Worm (Caenorhabditis elegans): ENCODE results near the gene C23G10.1.

The C23G10.1 gene

DNA sequence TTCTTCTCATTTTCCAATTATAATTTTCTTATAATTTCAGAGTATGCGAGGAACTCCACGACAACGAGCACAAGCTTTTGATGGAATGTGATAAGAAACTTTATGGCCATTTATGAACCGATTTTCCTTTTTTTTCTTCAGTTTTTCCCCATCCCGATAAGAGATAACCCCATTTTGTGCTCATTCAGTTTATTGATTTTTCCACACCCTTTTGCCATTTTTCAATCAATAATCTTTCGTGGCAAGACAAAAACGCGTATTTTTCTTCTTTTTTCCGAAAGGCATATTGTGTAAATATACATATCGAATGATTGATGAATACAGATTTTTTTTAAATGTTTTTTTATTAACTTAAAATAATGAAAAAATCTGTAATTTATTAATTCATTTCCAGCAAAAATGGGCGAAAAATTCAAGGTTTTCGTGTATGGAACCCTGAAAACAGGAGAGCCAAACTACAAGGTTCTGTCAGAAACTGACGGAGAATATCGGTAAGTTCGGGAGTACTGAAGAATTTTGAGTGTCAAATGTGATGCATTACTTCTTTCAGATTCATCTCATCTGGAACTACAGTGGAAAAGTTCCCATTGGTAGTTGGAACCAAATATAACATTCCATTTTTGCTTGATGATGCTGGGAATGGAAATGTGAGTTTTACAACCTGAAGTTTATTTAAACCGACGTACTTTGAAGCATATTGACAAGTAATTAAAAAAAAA is 44.7 kb upstream of the C23G10.1 start, which contains the start of gene F42A10.9 (continued):
- TF ChIP-seq mxl-3 (GFP tag; optimal IDR thresholded peaks at IDR 0.05), result peak; percentile 20
- no peak for TF ChIP-seq unc-130 (GFP tag; optimal IDR thresholded peaks at IDR 0.05)
- TF ChIP-seq ama-1 (optimal IDR thresholded peaks at IDR 0.05), result peak; percentile 88
- TF ChIP-seq ceh-44 (GFP tag; IDR thresholded peaks at IDR 0.05), result no peak
- no peak for TF ChIP-seq F10B5.3 (tag; optimal IDR thresholded peaks at IDR 0.05)
- TF ChIP-seq hlh-11 (tag; optimal IDR thresholded peaks at IDR 0.05), result no peak
- 0 out of 2 replicates have a peak, but pooled peaks have one; percentile 26 for TF ChIP-seq arid-1 (GFP tag; conservative IDR thresholded peaks at IDR 0.05)
- no peak for TF ChIP-seq pha-4 (GFP tag; IDR thresholded peaks at IDR 0.05)
- no peak for TF ChIP-seq pha-4 (tag; optimal IDR thresholded peaks at IDR 0.05)
- TF ChIP-seq skn-1 (tag; optimal IDR thresholded peaks at IDR 0.05), result no peak
- peak; percentile 47; the same call in 1 of the 2 replicates for TF ChIP-seq php-3 (GFP tag; IDR thresholded peaks at IDR 0.05)
- TF ChIP-seq nhr-11 (tag; optimal IDR thresholded peaks at IDR 0.05), result no peak
- no peak for TF ChIP-seq snpc-4 (tag; optimal IDR thresholded peaks at IDR 0.05)
- TF ChIP-seq ceh-82 (tag; optimal IDR thresholded peaks at IDR 0.05), result no peak
- TF ChIP-seq unc-62 (GFP tag; optimal IDR thresholded peaks at IDR 0.05 in 1 of 2), result no peak
- TF ChIP-seq unc-62 (tag; optimal IDR thresholded peaks at IDR 0.05), result no peak

DNA sequence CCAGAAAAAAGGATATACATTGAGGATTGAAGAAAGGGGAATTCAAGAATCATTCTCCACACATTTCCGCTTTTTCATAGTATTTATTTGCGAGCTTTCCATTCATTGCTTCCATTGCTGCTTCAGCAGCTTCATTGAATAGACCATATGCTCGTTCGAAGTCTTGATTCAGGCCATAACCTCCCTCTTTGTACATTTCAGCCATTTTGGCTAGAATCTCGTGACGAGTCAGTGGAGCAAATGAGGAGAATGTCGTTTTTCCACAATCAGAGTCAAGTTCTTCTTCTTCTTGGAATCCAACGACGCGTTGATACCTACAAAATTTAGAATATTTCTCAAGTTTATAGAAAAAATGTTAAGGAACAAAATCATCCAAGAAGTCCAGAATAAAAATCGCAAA is 43.8 kb upstream of the C23G10.1 start:
- no peak for TF ChIP-seq ceh-20 (GFP tag; IDR thresholded peaks at IDR 0.05)
- no peak for TF ChIP-seq mdl-1 (tag; optimal IDR thresholded peaks at IDR 0.05)
- no peak for TF ChIP-seq snpc-1.2 (GFP tag; IDR thresholded peaks at IDR 0.05)
- TF ChIP-seq sdz-12 (GFP tag; optimal IDR thresholded peaks at IDR 0.05), result peak; percentile 51
- no peak for TF ChIP-seq Y105C5A.15 (GFP tag; IDR thresholded peaks at IDR 0.05)
- TF ChIP-seq lim-7 (GFP tag; IDR thresholded peaks at IDR 0.05), result no peak
- no peak for TF ChIP-seq ztf-7 (tag; optimal IDR thresholded peaks at IDR 0.05)
- peak; percentile 19 for TF ChIP-seq aha-1 (tag)
- TF ChIP-seq arid-1 (GFP tag; conservative IDR thresholded peaks at IDR 0.05), result 0 out of 2 replicates have a peak, but pooled peaks have one; percentile 38
- no peak for TF ChIP-seq dmd-8 (GFP tag; IDR thresholded peaks at IDR 0.05)
- no peak for TF ChIP-seq zip-11 (GFP tag; IDR thresholded peaks at IDR 0.05)
- no peak for TF ChIP-seq F49E8.2 (tag; optimal IDR thresholded peaks at IDR 0.05; ENCODE audit: borderline replicate concordance)
- TF ChIP-seq madf-5 (GFP tag; IDR thresholded peaks at IDR 0.05), result no peak
- peak; percentile 63; the same call in 1 of the 2 replicates for TF ChIP-seq Y75B8A.6 (GFP tag; IDR thresholded peaks at IDR 0.05)
- no peak for TF ChIP-seq ama-1 (optimal IDR thresholded peaks at IDR 0.05)
- TF ChIP-seq lin-38 (GFP tag; IDR thresholded peaks at IDR 0.05), result no peak
- no peak for TF ChIP-seq lin-15B (tag; optimal IDR thresholded peaks at IDR 0.05)
- no peak for TF ChIP-seq tag-97 (GFP tag; IDR thresholded peaks at IDR 0.05)
- TF ChIP-seq lin-1 (GFP tag; IDR thresholded peaks at IDR 0.05), result no peak
- no peak for TF ChIP-seq F26F4.8 (GFP tag; conservative IDR thresholded peaks at IDR 0.05)

ce11 chrIII:6166634-6167033 is 42.5 kb upstream of the C23G10.1 start:
- TF ChIP-seq aha-1 (tag) (peak; percentile 92), skn-1 (tag; optimal IDR thresholded peaks at IDR 0.05) (no peak), unc-62 (GFP tag; optimal IDR thresholded peaks at IDR 0.05 in 1 of 2) (peak in 1 of 2 experiments; percentile 63), unc-62 (tag; optimal IDR thresholded peaks at IDR 0.05) (no peak)

- TF ChIP-seq nhr-11 (tag; optimal IDR thresholded peaks at IDR 0.05), result peak; percentile 20
- no peak for TF ChIP-seq pqm-1 (tag; optimal IDR thresholded peaks at IDR 0.05)
- TF ChIP-seq hif-1 (tag; optimal IDR thresholded peaks at IDR 0.05), result peak; percentile 56 to 97
- TF ChIP-seq dmd-6 (GFP tag; IDR thresholded peaks at IDR 0.05), result peak; percentile 33; the same call in 1 of the 2 replicates
- peak; percentile 42 for TF ChIP-seq nhr-28 (tag; optimal IDR thresholded peaks at IDR 0.05)
- TF ChIP-seq ama-1 (optimal IDR thresholded peaks at IDR 0.05), result peak; percentile 6
- TF ChIP-seq madf-5 (GFP tag; IDR thresholded peaks at IDR 0.05), result no peak
- TF ChIP-seq ceh-82 (tag; optimal IDR thresholded peaks at IDR 0.05), result no peak
- TF ChIP-seq aha-1 (tag), result peak; percentile 94
- TF ChIP-seq lsy-2 (tag; optimal IDR thresholded peaks at IDR 0.05), result peak in 1 of 2 experiments; percentile 34
- peak; percentile 53 for TF ChIP-seq nhr-77 (tag; optimal IDR thresholded peaks at IDR 0.05)
- TF ChIP-seq mdl-1 (tag; optimal IDR thresholded peaks at IDR 0.05), result peak in 1 of 2 experiments; percentile 37
- TF ChIP-seq mdt-29 (GFP tag; IDR thresholded peaks at IDR 0.05), result 0 out of 2 replicates have a peak, but pooled peaks have one; percentile 22
- no peak for TF ChIP-seq nhr-6 (tag; optimal IDR thresholded peaks at IDR 0.05)
- TF ChIP-seq dve-1 (tag; optimal IDR thresholded peaks at IDR 0.05; ENCODE audit: insufficient read depth), result peak; percentile 82
- TF ChIP-seq daf-16 (GFP tag; optimal IDR thresholded peaks at IDR 0.05), result no peak
- peak; percentile 91 for TF ChIP-seq daf-16 (tag; optimal IDR thresholded peaks at IDR 0.05)
- TF ChIP-seq hlh-11 (tag; optimal IDR thresholded peaks at IDR 0.05), result peak; percentile 79
Measured at ce11 chrIII:6168497-6169227, 40.4 kb upstream of the C23G10.1 start, which contains the start of gene efk-1. efk-1 (minus strand) TSS chrIII:6168547.

Data from whole organism, L4 larva.